Worm (Caenorhabditis elegans): ENCODE measurements around the gene K12H6.2.
"Not testable (repeated sequence)": the region's sequence is repeated elsewhere in the genome, so short reads cannot be mapped to it uniquely, and the experiment has no call there.

Gene K12H6.2

DNA sequence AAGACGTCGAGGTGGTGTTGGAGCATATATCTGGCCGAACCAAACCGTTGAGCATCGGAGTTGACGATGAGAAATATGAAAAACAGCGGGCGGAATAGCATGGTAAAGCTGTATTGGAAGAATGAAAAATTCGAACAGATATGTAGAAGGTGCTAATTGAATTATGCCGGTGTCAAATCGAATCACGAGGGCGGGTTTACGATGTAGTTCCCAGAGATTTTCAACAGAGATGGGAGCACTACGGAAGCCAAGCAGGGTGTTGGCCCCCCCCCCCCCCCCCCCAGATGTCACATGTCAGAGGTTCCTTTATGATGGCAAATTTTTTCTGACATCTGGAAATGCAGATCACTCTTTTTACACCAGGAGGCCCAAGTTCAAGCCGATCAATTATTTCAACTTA, 27.7 kb upstream of the K12H6.2 start, which contains the start of gene Y110A2AL.7:
TSS of gene Y110A2AL.7 (minus strand) at position 101 of the 400 bp plus-strand sequence.
- TF ChIP-seq dao-5 (tag; optimal IDR thresholded peaks at IDR 0.05) (no peak), him-1 (tag; optimal IDR thresholded peaks at IDR 0.05) (no peak), W03F9.2 (tag; optimal IDR thresholded peaks at IDR 0.05) (no peak)

ce11 chrII:2841529-2841928, 26.2 kb upstream of the K12H6.2 start, which contains the start of gene Y110A2AL.6:
Y110A2AL.6 (minus strand) TSS chrII:2841629.
- TF ChIP-seq dao-5 (tag; optimal IDR thresholded peaks at IDR 0.05) (no peak), him-1 (tag; optimal IDR thresholded peaks at IDR 0.05) (no peak), W03F9.2 (tag; optimal IDR thresholded peaks at IDR 0.05) (no peak)

DNA sequence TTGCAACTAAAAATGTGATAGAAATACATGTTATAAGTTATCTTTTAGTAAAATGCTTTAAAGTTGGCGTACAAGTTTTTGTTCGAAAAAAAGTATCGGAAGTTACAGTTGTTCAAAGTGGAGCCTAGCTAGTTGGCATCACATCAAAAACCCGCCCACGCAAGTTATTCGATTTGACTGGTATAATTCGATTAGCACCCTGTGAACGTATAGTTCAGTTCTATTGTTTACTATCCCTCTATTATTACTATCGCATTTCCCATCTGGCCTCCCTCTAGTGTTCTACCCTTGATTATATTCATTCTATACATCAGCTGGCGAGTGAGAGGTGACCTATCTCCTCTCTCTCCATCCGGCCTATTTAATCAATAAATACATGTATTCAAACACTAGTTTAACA, 23.7 kb upstream of the K12H6.2 start, which contains the start of gene Y110A2AL.4:
TSS of gene Y110A2AL.4 (plus strand) at position 301 of the 400 bp plus-strand sequence.
- TF ChIP-seq him-1, dao-5, W03F9.2 (tag; optimal IDR thresholded peaks at IDR 0.05): not testable (repeated sequence)

- no peak for TF ChIP-seq W03F9.2 (tag; optimal IDR thresholded peaks at IDR 0.05)
- no peak for TF ChIP-seq him-1 (tag; optimal IDR thresholded peaks at IDR 0.05)
- TF ChIP-seq dao-5 (tag; optimal IDR thresholded peaks at IDR 0.05), result no peak
Measured at ce11 chrII:2836853-2837252, 21.5 kb upstream of the K12H6.2 start, which contains the start of gene K12H6.7. K12H6.7 (minus strand) TSS chrII:2836953.

- no peak for TF ChIP-seq dao-5 (tag; optimal IDR thresholded peaks at IDR 0.05)
- no peak for TF ChIP-seq W03F9.2 (tag; optimal IDR thresholded peaks at IDR 0.05)
- TF ChIP-seq him-1 (tag; optimal IDR thresholded peaks at IDR 0.05), result no peak
Measured at ce11 chrII:2834105-2834504, 18.8 kb upstream of the K12H6.2 start.

DNA sequence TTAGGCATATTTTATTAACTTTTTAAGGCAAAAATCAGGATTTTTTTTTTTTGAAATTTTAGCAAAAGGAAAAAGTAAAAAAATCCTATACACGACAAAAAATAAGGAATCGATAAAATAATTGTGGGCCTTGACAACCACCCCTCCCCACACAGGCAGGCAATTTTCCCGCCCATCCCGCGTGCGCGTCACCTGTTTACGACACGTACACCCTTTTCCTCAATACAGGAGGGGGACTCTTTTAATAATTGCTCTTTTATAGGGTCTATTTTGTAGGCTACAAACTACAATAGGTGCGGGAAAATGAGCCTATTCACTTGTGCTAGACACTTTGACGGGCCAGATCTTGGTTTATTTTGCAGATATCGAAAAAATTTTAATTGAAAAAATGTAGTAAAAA, 17.2 kb upstream of the K12H6.2 start:
- TF ChIP-seq dao-5 (tag; optimal IDR thresholded peaks at IDR 0.05) (no peak), W03F9.2 (tag; optimal IDR thresholded peaks at IDR 0.05) (no peak), him-1 (tag; optimal IDR thresholded peaks at IDR 0.05) (no peak)

DNA sequence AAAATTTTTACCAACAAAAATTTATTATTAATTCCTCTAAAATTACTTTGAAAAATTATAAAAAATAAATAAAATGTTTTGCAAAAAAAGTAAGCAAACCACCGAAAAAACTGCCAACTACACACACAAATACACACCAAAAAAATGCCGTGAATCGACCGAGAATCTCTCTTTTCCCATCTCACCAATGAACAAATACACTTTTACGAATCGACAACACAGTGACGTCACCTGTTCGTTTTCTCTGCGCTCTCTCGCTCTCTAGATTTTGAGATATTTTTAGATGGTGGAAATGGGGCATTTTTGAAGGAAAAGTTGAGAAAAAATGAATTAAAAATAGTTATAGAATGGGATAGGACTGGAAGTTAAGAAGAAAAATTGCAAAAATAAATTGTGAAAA, 16.8 kb upstream of the K12H6.2 start:
- no peak for TF ChIP-seq him-1 (tag; optimal IDR thresholded peaks at IDR 0.05)

ce11 chrII:2831173-2831572, 15.8 kb upstream of the K12H6.2 start, which contains the start of gene K12H6.6:
K12H6.6 (minus strand) TSS chrII:2831233.
- TF ChIP-seq him-1 (tag; optimal IDR thresholded peaks at IDR 0.05), result no peak
- no peak for TF ChIP-seq W03F9.2 (tag; optimal IDR thresholded peaks at IDR 0.05)
- TF ChIP-seq dao-5 (tag; optimal IDR thresholded peaks at IDR 0.05), result no peak

- TF ChIP-seq dao-5 (tag; optimal IDR thresholded peaks at IDR 0.05) (no peak), W03F9.2 (tag; optimal IDR thresholded peaks at IDR 0.05) (no peak), him-1 (tag; optimal IDR thresholded peaks at IDR 0.05) (no peak)
Measured at ce11 chrII:2830144-2830543, 14.8 kb upstream of the K12H6.2 start.

ce11 chrII:2829482-2829881, 14.1 kb upstream of the K12H6.2 start:
- TF ChIP-seq dao-5 (tag; optimal IDR thresholded peaks at IDR 0.05), result no peak
- no peak for TF ChIP-seq him-1 (tag; optimal IDR thresholded peaks at IDR 0.05)
- TF ChIP-seq W03F9.2 (tag; optimal IDR thresholded peaks at IDR 0.05), result no peak

ce11 chrII:2827859-2828403, 12.6 kb upstream of the K12H6.2 start, which contains the start of gene K12H6.8:
K12H6.8 (plus strand) TSS chrII:2827896.
- no peak for TF ChIP-seq him-1 (tag; optimal IDR thresholded peaks at IDR 0.05)

DNA sequence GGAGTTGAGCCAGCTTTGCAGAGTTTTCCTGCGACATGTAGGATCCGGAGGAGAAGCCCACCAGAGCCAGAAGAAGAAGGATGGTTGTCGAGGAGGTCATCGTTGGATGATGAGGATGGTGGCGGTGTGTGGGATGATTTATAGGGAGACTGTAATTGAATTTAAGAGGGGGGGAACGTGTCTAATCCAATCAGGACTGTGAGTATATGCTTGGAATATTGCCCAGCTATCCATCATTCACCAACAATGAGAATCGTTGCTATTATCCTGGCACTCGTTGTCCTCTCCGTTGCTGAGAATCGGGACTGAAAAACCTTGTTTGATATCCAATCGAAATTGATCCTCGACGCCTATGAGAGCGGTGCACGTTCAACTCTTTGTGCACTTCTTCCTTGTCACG, 10.7 kb upstream of the K12H6.2 start, which contains the start of gene K12H6.5:
TSS of gene K12H6.5 (minus strand) at position 101 of the 400 bp plus-strand sequence.
- TF ChIP-seq dao-5 (tag; optimal IDR thresholded peaks at IDR 0.05) (no peak), him-1 (tag; optimal IDR thresholded peaks at IDR 0.05) (no peak), W03F9.2 (tag; optimal IDR thresholded peaks at IDR 0.05) (no peak)

ce11 chrII:2824169-2824568, 8.8 kb upstream of the K12H6.2 start, which contains the start of the genes K12H6.4 and K12H6.9:
K12H6.4 (minus strand) TSS chrII:2824269.
K12H6.9 (plus strand) TSS chrII:2824404.
- TF ChIP-seq him-1 (tag; optimal IDR thresholded peaks at IDR 0.05) (no peak), dao-5 (tag; optimal IDR thresholded peaks at IDR 0.05) (no peak), W03F9.2 (tag; optimal IDR thresholded peaks at IDR 0.05) (no peak)

ce11 chrII:2822435-2822920, 7.1 kb upstream of the K12H6.2 start, which contains the start of the genes fut-4 and K12H6.10:
fut-4 (minus strand) TSS chrII:2822535.
K12H6.10 (plus strand) TSS chrII:2822870.
- TF ChIP-seq him-1 (tag; optimal IDR thresholded peaks at IDR 0.05) (no peak), W03F9.2 (tag; optimal IDR thresholded peaks at IDR 0.05) (no peak)

DNA sequence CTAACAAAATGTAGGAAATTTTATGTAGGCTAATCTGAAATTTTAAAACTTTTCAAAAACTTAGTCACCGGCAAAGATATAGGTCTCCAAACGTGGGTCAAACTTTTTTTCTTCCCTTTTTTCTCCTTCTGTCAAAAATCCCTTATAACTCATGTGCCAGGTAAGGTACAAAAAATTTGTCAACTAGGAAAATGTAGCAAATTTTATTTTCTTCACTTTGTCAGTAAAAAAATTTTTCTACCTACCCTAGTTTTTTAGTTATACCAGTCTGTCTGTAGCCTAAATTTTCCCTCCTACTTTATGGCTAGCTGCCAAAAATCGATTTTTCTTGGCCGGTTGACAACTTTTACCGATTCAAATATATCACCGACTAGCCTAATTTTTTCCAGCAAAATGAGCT, 1.3 kb upstream of the K12H6.2 start, which contains the start of gene set-13:
TSS of gene set-13 (plus strand) at position 301 of the 400 bp plus-strand sequence.
- TF ChIP-seq W03F9.2 (tag; optimal IDR thresholded peaks at IDR 0.05), result no peak
- no peak for TF ChIP-seq him-1 (tag; optimal IDR thresholded peaks at IDR 0.05)
- no peak for TF ChIP-seq dao-5 (tag; optimal IDR thresholded peaks at IDR 0.05)
